Worm (Caenorhabditis elegans): ENCODE measurements around the gene rabr-1.

rabr-1 gene

ce11 chrX:2549322-2549721 lies 53.3 kb downstream of the rabr-1 start (continued):
- TF ChIP-seq snpc-4 (tag; optimal IDR thresholded peaks at IDR 0.05) (no peak), nhr-25 (tag; optimal IDR thresholded peaks at IDR 0.05; ENCODE audit: borderline replicate concordance, insufficient read depth) (no peak), nhr-6 (tag; optimal IDR thresholded peaks at IDR 0.05) (peak; percentile 64), lin-39 (tag; optimal IDR thresholded peaks at IDR 0.05) (no peak), ceh-82 (tag; optimal IDR thresholded peaks at IDR 0.05) (no peak), tag-97 (GFP tag; IDR thresholded peaks at IDR 0.05) (no peak), rbr-2 (tag; optimal IDR thresholded peaks at IDR 0.05) (peak; percentile 69), zfp-3 (GFP tag; conservative IDR thresholded peaks at IDR 0.05) (0 out of 2 replicates have a peak, but pooled peaks have one; percentile 52), nhr-237 (tag; optimal IDR thresholded peaks at IDR 0.05) (no peak), ztf-11 (tag; optimal IDR thresholded peaks at IDR 0.05) (no peak), lim-7 (GFP tag; IDR thresholded peaks at IDR 0.05) (peak; percentile 81), lir-3 (tag; optimal IDR thresholded peaks at IDR 0.05) (peak; percentile 74), lin-1 (GFP tag; IDR thresholded peaks at IDR 0.05) (peak; percentile 91), dpl-1 (GFP tag; optimal IDR thresholded peaks at IDR 0.05) (peak; percentile 6), mep-1 (tag; optimal IDR thresholded peaks at IDR 0.05) (peak; percentile 89), lsy-2 (tag; optimal IDR thresholded peaks at IDR 0.05) (peak in 1 of 2 experiments; percentile 65), ceh-32 (tag; optimal IDR thresholded peaks at IDR 0.05; ENCODE audit: poor library complexity) (peak; percentile 68), spr-1 (tag; optimal IDR thresholded peaks at IDR 0.05) (peak; percentile 66), lin-38 (GFP tag; IDR thresholded peaks at IDR 0.05) (peak; percentile 69), lin-29 (GFP tag; IDR thresholded peaks at IDR 0.05) (no peak; the same call in 1 of the 2 replicates), mdl-1 (tag; optimal IDR thresholded peaks at IDR 0.05) (peak in 1 of 2 experiments; percentile 23), Y75B8A.6 (GFP tag; IDR thresholded peaks at IDR 0.05) (0 out of 2 replicates have a peak, but pooled peaks have one; percentile 72), ces-1 (GFP tag; optimal IDR thresholded peaks at IDR 0.05) (no peak), aly-2 (tag; optimal IDR thresholded peaks at IDR 0.05) (peak; percentile 57), ZK546.5 (tag; optimal IDR thresholded peaks at IDR 0.05) (no peak), daf-8 (GFP tag; IDR thresholded peaks at IDR 0.05) (no peak), snpc-1.2 (GFP tag; IDR thresholded peaks at IDR 0.05) (peak; percentile 90), zag-1 (tag; optimal IDR thresholded peaks at IDR 0.05) (no peak), Y105C5A.15 (GFP tag; IDR thresholded peaks at IDR 0.05) (peak; percentile 46; the same call in 1 of the 2 replicates), nhr-42 (GFP tag; IDR thresholded peaks at IDR 0.05) (peak; percentile 79), F44E2.7 (GFP tag; IDR thresholded peaks at IDR 0.05) (peak; percentile 84; the same call in 1 of the 2 replicates), nhr-28 (tag; optimal IDR thresholded peaks at IDR 0.05) (peak; percentile 64), nhr-10 (tag; optimal IDR thresholded peaks at IDR 0.05) (no peak), zip-11 (GFP tag; IDR thresholded peaks at IDR 0.05) (0 out of 2 replicates have a peak, but pooled peaks have one; percentile 64), ZK337.2 (GFP tag; IDR thresholded peaks at IDR 0.05) (peak; percentile 51; the same call in 1 of the 2 replicates), F49E8.2 (tag; optimal IDR thresholded peaks at IDR 0.05; ENCODE audit: borderline replicate concordance) (peak; percentile 41)
